Fruit fly (Drosophila melanogaster) whole organism, larva: Measurements from ENCODE around the gene Hrb98DE.

ENCODE experiments used
- noc ChIP-seq: fragments of 200-800 bp; sonication (Bioruptor generic); optimal IDR thresholded peaks from 3 replicates; lab custom pipeline; 2019; ENCODE audit warnings: missing biosample characterization, mild to moderate bottlenecking, missing genetic modification characterization, moderate library complexity

Gene Hrb98DE

dm6 chr3R:28605835-28606234 is 6.2 kb downstream of the Hrb98DE start, which contains the start of gene CG9986:
Gene CG9986, plus strand, starts transcription at chr3R:28606079.
- TF ChIP-seq noc (tag; lab: Kevin White, UChicago), result no peak

DNA sequence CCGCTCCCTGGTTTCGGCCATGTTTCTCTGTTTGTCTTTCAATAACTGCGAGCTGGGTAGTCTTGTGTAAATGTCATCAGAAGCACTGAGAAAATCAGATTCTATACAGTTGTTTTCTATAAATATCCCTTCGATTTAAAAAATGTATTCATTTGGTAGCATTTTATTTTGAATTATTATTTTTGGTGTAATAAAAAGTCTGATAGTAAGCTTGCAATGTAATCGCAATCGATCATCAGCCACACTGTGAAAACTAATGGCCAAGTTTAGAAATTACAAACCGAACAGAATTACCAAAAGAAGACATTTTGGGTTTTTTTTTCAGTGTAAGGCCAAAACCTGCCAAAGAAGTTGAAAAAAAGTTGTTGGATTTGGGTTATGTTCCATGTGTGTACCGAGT is 21.2 kb downstream of the Hrb98DE start:
- TF ChIP-seq noc (tag; lab: Kevin White, UChicago), result no peak

DNA sequence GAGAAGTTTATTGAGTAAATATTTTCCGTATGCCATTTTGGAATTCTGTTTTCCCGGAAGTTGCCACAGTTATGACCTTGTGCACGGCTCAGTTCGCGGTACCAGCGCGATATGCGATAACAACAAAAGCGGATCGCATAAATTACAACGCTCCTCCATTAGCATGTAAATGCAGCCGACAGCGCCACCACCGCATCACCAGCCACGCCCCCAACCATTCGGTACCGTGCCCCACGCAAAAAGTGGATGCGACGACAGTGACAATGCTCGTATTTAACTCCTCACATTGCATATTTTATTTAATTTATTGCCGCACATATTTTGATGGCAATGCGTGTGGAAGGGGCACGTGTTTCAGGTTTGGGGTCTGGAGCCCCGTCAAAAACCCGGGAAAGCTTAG is 23.5 kb downstream of the Hrb98DE start:
- no peak for TF ChIP-seq noc (tag; lab: Kevin White, UChicago)

DNA sequence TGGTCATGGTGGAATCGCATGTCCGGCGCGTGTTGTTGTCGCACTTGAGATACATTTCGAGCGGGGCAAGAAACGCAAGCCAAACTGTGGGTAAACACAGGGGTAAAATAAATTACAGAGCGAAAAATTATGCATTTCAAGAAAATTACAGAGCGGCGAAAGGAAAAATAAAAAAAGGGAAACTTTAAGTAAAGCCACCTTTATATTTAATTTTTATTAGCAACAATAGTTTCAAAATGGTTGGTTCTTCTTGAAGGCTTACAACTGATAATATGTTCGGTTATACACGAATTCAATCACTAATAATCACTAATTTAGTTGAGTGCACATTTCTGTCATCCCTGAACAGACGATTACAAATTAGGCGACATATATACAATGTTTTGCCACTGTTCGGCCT is 23.9 kb downstream of the Hrb98DE start:
- TF ChIP-seq noc (tag; lab: Kevin White, UChicago), result no peak

- no peak for TF ChIP-seq noc (tag; lab: Kevin White, UChicago)
Observed at dm6 chr3R:28627267-28627666, 27.6 kb downstream of the Hrb98DE start.

- TF ChIP-seq noc (tag; lab: Kevin White, UChicago), result no peak
Observed at dm6 chr3R:28628696-28629095, 29.1 kb downstream of the Hrb98DE start.

DNA sequence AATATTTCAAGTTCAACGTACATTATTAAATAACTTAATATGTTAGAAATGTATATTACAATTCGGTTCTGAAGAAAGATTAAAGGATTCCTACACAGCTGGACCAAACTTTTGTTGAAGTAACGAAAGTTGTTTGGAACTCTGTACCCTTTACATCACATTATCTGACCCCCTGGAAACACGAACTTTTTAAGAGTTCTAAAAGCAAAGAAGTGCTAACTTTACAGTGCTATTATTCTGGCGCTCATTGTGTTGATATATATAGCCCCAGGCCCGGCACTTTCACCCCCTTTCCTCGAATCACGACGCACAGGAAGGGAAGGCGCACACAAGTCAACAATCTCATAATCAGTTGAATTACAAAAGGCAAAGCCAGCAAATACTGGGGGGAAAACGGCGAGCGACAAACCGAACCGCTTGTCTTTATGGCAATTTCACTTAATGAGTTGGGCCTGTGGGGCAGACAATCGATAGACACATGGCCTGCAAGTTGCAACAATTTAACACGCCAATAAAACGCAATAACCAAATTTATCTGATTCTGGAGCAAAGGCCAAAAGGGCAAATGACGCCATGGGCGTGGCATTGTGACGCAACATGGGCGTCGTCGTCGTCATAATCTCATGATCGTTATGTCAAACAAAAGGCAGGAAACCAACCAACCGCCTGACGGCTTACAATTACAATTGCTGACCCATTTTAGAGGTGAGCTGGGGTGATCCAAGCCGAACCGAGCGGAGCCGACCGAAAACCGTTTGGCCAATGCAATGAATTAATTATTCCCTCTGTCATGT is 29.7 kb downstream of the Hrb98DE start:
- TF ChIP-seq noc (tag; lab: Kevin White, UChicago), result no peak

- TF ChIP-seq noc (tag; lab: Kevin White, UChicago), result no peak
Observed at dm6 chr3R:28630092-28630491, 30.5 kb downstream of the Hrb98DE start.

DNA sequence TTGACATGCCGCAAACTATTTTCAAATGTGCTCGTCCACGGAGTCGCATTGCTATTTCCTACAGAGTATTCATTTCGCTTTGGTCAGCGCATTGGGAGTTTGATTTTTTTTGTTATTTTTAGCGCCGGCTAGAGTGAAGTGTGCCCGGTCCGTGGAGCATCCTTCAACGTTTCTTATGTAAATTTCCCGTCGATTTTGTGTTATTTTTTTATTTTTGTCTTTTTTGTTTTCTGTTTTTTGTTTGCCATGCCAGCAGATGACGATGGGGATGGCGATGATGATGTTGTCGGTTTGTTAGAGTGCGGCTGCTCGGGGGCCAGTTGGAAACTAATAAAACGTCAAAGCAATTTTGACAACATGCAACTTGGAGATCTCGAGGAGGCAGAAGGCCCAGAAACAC is 31.2 kb downstream of the Hrb98DE start:
- TF ChIP-seq noc (tag; lab: Kevin White, UChicago), result no peak

dm6 chr3R:28631753-28632152 is 32.1 kb downstream of the Hrb98DE start:
- TF ChIP-seq noc (tag; lab: Kevin White, UChicago), result no peak

DNA sequence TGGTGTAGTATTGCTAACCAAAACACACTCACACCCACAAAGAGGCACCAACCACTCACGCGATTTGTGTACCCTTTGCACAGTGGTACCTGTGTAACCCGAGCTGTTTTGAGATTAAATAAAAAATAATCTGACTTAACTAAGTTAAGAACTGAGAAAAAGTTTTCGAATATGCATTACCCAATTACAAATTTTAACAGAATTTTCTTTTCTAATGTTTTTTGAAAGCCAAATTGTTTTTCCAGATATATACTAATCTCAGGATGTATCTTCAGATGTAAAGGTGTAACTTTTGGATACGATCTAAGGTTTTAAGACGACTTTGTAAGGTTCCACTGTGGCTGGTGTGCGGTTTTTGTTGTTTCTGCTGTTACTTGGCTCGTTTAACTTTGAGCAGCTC is 34.1 kb downstream of the Hrb98DE start:
- no peak for TF ChIP-seq noc (tag; lab: Kevin White, UChicago)

DNA sequence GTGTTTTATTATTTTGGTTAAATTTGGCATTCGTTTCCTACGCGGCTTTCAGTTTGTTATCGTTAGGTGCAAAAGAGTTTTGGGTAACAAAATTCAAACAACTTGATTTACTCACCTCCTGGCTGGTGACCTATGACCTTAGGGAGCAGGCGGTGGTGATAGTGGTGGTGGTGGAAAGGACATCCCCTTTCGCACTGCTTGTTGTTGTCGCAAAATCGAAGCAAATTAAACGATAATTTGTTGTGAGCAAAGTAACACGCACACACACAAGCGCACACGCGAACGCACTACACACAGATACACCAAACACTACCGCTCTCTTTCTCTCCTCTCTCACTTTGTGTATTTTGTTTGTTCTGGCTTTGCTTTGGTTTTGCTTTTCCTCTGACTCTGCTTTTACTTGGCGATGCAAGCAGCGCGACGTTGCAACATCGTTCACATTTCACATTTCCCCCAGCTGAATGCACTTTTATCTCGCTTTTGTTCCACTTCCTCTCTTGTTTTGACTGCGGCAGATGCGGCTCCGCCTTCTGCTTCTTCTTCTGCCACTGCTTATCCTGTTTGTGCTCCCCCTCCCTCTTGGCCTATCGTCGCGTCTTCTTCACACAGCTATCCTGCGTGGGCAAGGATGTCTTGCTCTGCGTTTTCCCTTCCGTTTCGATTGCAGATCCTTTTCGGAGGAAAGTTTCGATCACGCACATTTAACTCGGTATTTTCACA is 34.8 kb downstream of the Hrb98DE start:
- TF ChIP-seq noc (tag; lab: Kevin White, UChicago), result no peak

- TF ChIP-seq noc (tag; lab: Kevin White, UChicago), result no peak
Observed at dm6 chr3R:28634981-28635930, 35.6 kb downstream of the Hrb98DE start, which contains the start of gene CG10011. Gene CG10011, minus strand, starts transcription at chr3R:28635099.

DNA sequence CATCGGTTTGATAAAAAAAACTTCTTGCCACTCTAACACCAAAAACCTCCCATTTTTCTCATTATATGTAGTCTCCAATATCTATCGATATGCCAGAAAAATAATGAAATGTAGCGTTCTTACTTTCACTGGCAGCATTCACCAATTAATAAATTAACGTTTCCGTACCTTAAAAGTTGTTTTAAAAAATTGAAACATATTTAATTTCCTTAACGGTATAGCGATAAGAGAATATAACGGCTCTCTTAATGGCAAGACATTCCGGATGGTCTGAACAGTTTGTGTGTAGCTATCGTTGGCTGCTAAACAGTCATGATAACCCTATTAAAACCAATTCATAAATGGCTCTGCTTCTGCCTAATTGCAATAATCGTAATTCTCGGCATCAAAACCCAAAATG is 36.5 kb downstream of the Hrb98DE start, which contains the start of gene CG9988:
Gene CG9988 (plus strand): TSS at position 301 of the 400 bp plus-strand sequence.
- no peak for TF ChIP-seq noc (tag; lab: Kevin White, UChicago)

- no peak for TF ChIP-seq noc (tag; lab: Kevin White, UChicago)
Observed at dm6 chr3R:28642791-28643190, 43.2 kb downstream of the Hrb98DE start, which contains the start of gene CG14062. Gene CG14062, minus strand, starts transcription at chr3R:28642891.
